Worm (Caenorhabditis elegans) whole organism, dauer: ENCODE data around the gene math-15.

Experiments
- unc-62 ChIP-seq: sonication (generic microtip); optimal IDR thresholded peaks from 2 replicates; lab custom pipeline; 2017; ENCODE audit warnings: missing biosample characterization, missing genetic modification reagents, missing genetic modification characterization

math-15 gene

ce11 chrII:1897936-1898335, 31.8 kb downstream of the math-15 start, which contains the start of gene C46F9.6:
Gene C46F9.6 (plus strand): TSS chrII:1898236.
- no peak for TF ChIP-seq unc-62 (GFP tag; lab: Kevin White, UChicago)

DNA sequence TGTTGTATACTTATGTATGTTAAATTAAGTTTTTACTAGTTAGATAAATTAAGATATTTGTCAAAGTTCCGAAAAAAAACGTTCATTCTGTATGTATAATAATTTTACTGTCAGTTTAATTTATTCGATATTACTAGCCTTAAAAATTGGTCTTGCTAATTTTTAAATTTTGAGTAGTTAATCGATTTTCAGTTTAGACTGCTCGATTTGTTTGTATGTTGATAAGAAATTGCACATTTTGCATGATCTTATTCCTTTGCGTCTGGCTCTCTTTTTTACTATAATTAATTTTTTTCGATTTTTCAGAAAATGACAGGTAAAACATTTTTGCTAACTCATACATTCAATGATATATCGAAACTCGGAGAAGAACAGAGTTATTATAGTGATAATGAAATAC, 33.8 kb downstream of the math-15 start, which contains the start of gene math-24:
Gene math-24 (plus strand): TSS at position 301 of the 400 bp plus-strand sequence.
- TF ChIP-seq unc-62 (GFP tag; lab: Kevin White, UChicago) = no peak

- no peak for TF ChIP-seq unc-62 (GFP tag; lab: Kevin White, UChicago)
Observed at ce11 chrII:1901981-1902380, 35.8 kb downstream of the math-15 start, which contains the start of gene math-23. Gene math-23 (plus strand): TSS chrII:1902281.

ce11 chrII:1905104-1905503, 38.9 kb downstream of the math-15 start, which contains the start of gene math-22:
Gene math-22 (plus strand): TSS chrII:1905404.
- no peak for TF ChIP-seq unc-62 (GFP tag; lab: Kevin White, UChicago)

DNA sequence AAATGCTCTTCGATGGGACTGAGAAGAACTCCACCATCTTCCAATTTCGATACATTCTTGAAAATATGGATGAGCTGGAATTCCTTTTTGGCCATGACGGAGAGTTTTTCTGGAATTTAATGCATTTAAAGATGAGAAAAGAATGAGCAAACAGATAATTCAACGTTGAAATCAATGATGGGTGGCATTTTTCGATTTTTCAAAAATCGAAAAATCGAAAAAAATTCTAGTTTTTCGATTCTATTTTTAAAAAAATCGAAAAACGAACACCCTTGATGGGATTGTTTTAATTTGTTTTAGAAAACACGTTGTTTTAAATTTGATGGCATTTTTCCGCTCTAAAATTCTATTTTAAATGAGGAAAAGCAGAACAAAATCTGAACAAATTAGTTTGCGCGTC, 46.6 kb downstream of the math-15 start, which contains the start of gene math-31:
Gene math-31 (minus strand): TSS at position 101 of the 400 bp plus-strand sequence.
- no peak for TF ChIP-seq unc-62 (GFP tag; lab: Kevin White, UChicago)
